Fruit fly (Drosophila melanogaster): ENCODE results near the gene CG31869.
A peak's percentile ranks its signal among the peaks of the same experiment; 100 is the strongest.

Gene CG31869

DNA sequence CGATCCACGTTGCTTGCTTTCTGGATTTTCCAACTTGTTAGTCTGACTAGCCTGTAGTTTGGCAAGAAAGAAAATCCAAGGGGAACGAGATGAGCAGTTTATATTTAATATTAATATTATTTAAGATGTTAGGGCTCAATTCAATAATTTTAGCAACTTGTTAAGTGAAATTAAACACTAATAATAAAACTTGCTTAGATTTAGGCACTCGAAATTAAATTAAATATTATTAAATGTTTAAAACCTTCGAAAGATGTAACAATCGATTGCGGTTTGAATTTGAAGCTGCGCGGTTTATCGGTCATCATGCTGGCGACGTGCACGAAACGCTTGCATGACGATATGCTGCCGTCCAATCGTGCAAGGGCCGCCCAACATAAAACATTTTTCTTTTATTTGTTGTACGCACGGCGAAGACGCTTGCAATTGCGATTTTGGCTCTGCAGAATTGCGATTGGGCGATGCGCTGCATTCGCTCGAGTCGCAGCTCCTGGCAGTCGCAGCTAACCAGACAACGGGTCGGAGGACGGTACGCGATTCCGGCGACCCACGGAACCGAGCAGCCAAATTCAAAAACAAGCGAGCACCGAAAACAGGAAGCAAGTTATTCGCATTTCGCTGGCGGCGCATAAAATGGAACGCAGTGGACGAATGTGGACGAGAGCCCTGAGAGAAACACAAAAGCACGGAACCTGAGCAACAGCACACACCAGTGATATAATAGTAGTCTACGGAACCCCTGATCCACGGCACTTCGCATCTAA lies 63.7 kb downstream of the CG31869 start, which contains the start of the genes Vha16-5 and CG12299 (continued):
- TF ChIP-seq Dek (tag; optimal IDR thresholded peaks at IDR 0.05), result peak; percentile 56
- peak; percentile 85 for TF ChIP-seq HLH4C (GFP tag; IDR thresholded peaks at IDR 0.05; ENCODE audit: partially characterized antibody)
- peak; percentile 63 for TF ChIP-seq fd96Cb (tag; optimal IDR thresholded peaks at IDR 0.05)
- TF ChIP-seq Mad (GFP tag; optimal IDR thresholded peaks at IDR 0.05), result peak; percentile 87
- TF ChIP-seq CG1233 (GFP tag; optimal IDR thresholded peaks at IDR 0.05), result peak; percentile 35
- TF ChIP-seq Drgx (GFP tag; IDR thresholded peaks at IDR 0.05), result peak; percentile 68
- TF ChIP-seq cad (GFP tag; optimal IDR thresholded peaks at IDR 0.05), result no peak
- TF ChIP-seq org-1 (GFP tag; optimal IDR thresholded peaks at IDR 0.05), result peak; percentile 16
- no peak for TF ChIP-seq zf30C (GFP tag; optimal IDR thresholded peaks at IDR 0.05)
- no peak for TF ChIP-seq Spps (tag; optimal IDR thresholded peaks at IDR 0.05)
- TF ChIP-seq CG10321 (GFP tag; IDR thresholded peaks at IDR 0.05), result peak; percentile 44; the same call in 1 of the 2 replicates
- peak; percentile 39 for TF ChIP-seq CG2875 (GFP tag; optimal IDR thresholded peaks at IDR 0.05)
- TF ChIP-seq cg (GFP tag; optimal IDR thresholded peaks at IDR 0.05), result no peak
- TF ChIP-seq CG4820 (GFP tag; optimal IDR thresholded peaks at IDR 0.05), result peak; percentile 82
- peak; percentile 99 for TF ChIP-seq Med (GFP tag)
- no peak for TF ChIP-seq CG7271 (tag; optimal IDR thresholded peaks at IDR 0.05)
- peak; percentile 96 for TF ChIP-seq Xbp1 (GFP tag; optimal IDR thresholded peaks at IDR 0.05)
- TF ChIP-seq tup (GFP tag; optimal IDR thresholded peaks at IDR 0.05), result peak; percentile 77
- peak; percentile 56 for TF ChIP-seq CG12236 (GFP tag; optimal IDR thresholded peaks at IDR 0.05)
- TF ChIP-seq danr (GFP tag; IDR thresholded peaks at IDR 0.05), result 0 out of 2 replicates have a peak, but pooled peaks have one; percentile 9
- peak; percentile 96 for TF ChIP-seq slbo (GFP tag; IDR thresholded peaks at IDR 0.05)
- TF ChIP-seq Hmr (GFP tag; optimal IDR thresholded peaks at IDR 0.05), result no peak
- TF ChIP-seq CG9437 (GFP tag; optimal IDR thresholded peaks at IDR 0.05), result peak; percentile 47
- no peak for TF ChIP-seq dmrt99B (tag; optimal IDR thresholded peaks at IDR 0.05)
- TF ChIP-seq oc (tag; optimal IDR thresholded peaks at IDR 0.05), result no peak
- peak; percentile 92 for TF ChIP-seq CG10959 (GFP tag; IDR thresholded peaks at IDR 0.05)
- TF ChIP-seq ac (GFP tag; optimal IDR thresholded peaks at IDR 0.05), result no peak
- TF ChIP-seq CG13624 (GFP tag; optimal IDR thresholded peaks at IDR 0.05), result peak; percentile 77
- TF ChIP-seq CG9727 (GFP tag; optimal IDR thresholded peaks at IDR 0.05), result peak; percentile 82
- peak; percentile 79 for TF ChIP-seq CG17359 (tag; optimal IDR thresholded peaks at IDR 0.05)
- TF ChIP-seq Taf1 (GFP tag; IDR thresholded peaks at IDR 0.05), result peak; percentile 55
- no peak for TF ChIP-seq pita (GFP tag; optimal IDR thresholded peaks at IDR 0.05)
- TF ChIP-seq pnt (GFP tag; optimal IDR thresholded peaks at IDR 0.05), result peak; percentile 79
- peak; percentile 93 for TF ChIP-seq chn (GFP tag; optimal IDR thresholded peaks at IDR 0.05)
- no peak for TF ChIP-seq CG10565 (GFP tag; optimal IDR thresholded peaks at IDR 0.05)
- no peak for TF ChIP-seq CG6254 (GFP tag; optimal IDR thresholded peaks at IDR 0.05)
- peak; percentile 91 for TF ChIP-seq CG32532 (GFP tag; IDR thresholded peaks at IDR 0.05)
- peak; percentile 49 for TF ChIP-seq CG13296 (GFP tag; optimal IDR thresholded peaks at IDR 0.05)
- TF ChIP-seq CG1603 (tag; optimal IDR thresholded peaks at IDR 0.05), result peak; percentile 94
- peak; percentile 87 for TF ChIP-seq aop (GFP tag; IDR thresholded peaks at IDR 0.05)
- TF ChIP-seq jumu (GFP tag; optimal IDR thresholded peaks at IDR 0.05), result peak; percentile 70
- peak; percentile 94 for TF ChIP-seq phol (tag; optimal IDR thresholded peaks at IDR 0.05)
- peak; percentile 44 for TF ChIP-seq CG12104 (GFP tag; optimal IDR thresholded peaks at IDR 0.05)
- no peak for TF ChIP-seq hth (optimal IDR thresholded peaks at IDR 0.05)
- TF ChIP-seq kay (GFP tag; optimal IDR thresholded peaks at IDR 0.05), result peak; percentile 59
- TF ChIP-seq Myb (GFP tag; optimal IDR thresholded peaks at IDR 0.05), result peak; percentile 81
- TF ChIP-seq gt (GFP tag; IDR thresholded peaks at IDR 0.05), result peak; percentile 69
- TF ChIP-seq gsb-n (tag; optimal IDR thresholded peaks at IDR 0.05), result no peak
- TF ChIP-seq CG6683 (GFP tag; optimal IDR thresholded peaks at IDR 0.05), result peak; percentile 21
- TF ChIP-seq Ada2b (GFP tag; IDR thresholded peaks at IDR 0.05), result peak; percentile 90
